Worm (Caenorhabditis elegans): ENCODE results near the gene bgnt-1.4.

The bgnt-1.4 gene

DNA sequence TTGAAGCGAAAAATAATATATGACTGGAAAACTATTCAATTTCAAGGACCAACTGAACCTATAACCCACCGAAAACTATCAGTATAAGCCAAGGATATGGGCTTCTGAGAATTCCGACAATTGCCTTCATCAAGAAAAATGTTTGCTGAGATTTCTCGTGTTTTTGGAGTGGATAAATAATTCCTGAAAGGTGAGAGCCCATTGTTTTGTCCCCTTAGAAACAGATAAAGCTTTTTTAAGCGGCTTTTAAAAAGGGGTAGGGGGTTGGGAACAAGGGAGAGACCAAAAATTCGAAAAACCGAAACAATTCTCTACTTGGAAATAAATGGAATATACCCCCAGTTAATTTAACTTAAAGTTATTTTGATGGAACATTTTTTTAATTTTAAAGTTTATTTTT, 5.7 kb downstream of the bgnt-1.4 start, which contains the start of gene C18G1.8:
TSS of gene C18G1.8 (minus strand) at position 101 of the 400 bp plus-strand sequence.
- no peak for TF ChIP-seq flt-1 (GFP tag; IDR thresholded peaks at IDR 0.05)
- TF ChIP-seq tab-1 (GFP tag; IDR thresholded peaks at IDR 0.05): no peak
- TF ChIP-seq ref-1 (GFP tag; conservative IDR thresholded peaks at IDR 0.05): no peak
- TF ChIP-seq klf-2 (GFP tag; conservative IDR thresholded peaks at IDR 0.05): no peak
- no peak for TF ChIP-seq ztf-23 (GFP tag; IDR thresholded peaks at IDR 0.05)
- no peak for TF ChIP-seq med-1 (GFP tag; optimal IDR thresholded peaks at IDR 0.05; ENCODE audit: insufficient read depth)
- TF ChIP-seq cog-1 (tag; optimal IDR thresholded peaks at IDR 0.05): no peak
- TF ChIP-seq T22C8.4 (GFP tag; IDR thresholded peaks at IDR 0.05): no peak
- no peak for TF ChIP-seq ztf-29 (GFP tag; IDR thresholded peaks at IDR 0.05)

DNA sequence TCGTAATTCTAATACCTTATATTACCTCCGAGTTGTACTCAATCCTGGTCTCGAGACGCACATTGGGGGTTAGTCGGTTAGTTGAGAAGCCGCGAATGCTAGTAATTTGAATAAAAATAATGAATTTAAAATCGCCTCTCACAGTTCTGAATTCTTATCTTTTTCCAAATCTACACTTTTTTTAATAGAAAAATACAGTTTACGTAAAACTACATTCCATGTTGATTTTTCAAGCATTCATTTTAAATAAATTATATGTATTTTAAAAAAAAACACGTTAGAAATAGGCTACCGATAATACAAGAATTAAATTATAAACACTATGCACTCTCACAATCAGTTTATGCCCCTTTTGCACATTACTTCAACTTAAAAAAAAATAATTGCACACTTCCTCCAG, 8.9 kb downstream of the bgnt-1.4 start, which contains the start of gene C18G1.9:
TSS of gene C18G1.9 (minus strand) at position 101 of the 400 bp plus-strand sequence.
- TF ChIP-seq T22C8.4 (GFP tag; IDR thresholded peaks at IDR 0.05) (no peak), ztf-29 (GFP tag; IDR thresholded peaks at IDR 0.05) (no peak), med-1 (GFP tag; optimal IDR thresholded peaks at IDR 0.05; ENCODE audit: insufficient read depth) (no peak), flt-1 (GFP tag; IDR thresholded peaks at IDR 0.05) (no peak), ref-1 (GFP tag; conservative IDR thresholded peaks at IDR 0.05) (no peak)

DNA sequence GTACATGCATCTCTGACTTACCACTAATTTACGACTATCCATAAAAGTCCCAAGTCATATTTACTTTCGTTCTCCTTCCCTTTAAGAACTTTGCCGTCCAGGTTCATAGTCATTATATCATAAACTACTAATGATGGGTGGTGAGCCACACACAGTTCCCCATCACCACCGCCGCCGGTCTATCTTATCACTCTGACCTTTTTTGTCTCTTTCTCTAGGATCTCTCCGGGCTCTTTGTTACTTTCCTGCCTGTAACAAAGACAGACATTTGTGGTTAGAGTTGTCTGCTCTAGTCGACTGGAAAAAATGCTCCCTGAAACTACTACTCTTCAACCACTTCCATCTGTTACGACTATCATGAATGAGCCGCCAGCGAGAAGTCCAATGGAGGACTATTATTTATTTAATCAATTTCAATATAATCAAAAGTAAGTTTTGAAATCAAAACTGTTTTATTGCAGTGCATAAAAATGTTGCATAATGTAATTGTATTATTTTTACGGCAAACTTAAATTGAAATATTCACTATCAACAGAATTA, 9.7 kb downstream of the bgnt-1.4 start, which contains the start of gene elt-7:
TSS of gene elt-7 (plus strand) at position 263 of the 540 bp plus-strand sequence.
- TF ChIP-seq flt-1 (GFP tag; IDR thresholded peaks at IDR 0.05): no peak
- no peak for TF ChIP-seq T22C8.4 (GFP tag; IDR thresholded peaks at IDR 0.05)
- no peak for TF ChIP-seq cog-1 (tag; optimal IDR thresholded peaks at IDR 0.05)
- TF ChIP-seq med-1 (GFP tag; optimal IDR thresholded peaks at IDR 0.05; ENCODE audit: insufficient read depth): no peak
- no peak for TF ChIP-seq klf-2 (GFP tag; conservative IDR thresholded peaks at IDR 0.05)
- TF ChIP-seq ztf-29 (GFP tag; IDR thresholded peaks at IDR 0.05): no peak
- no peak for TF ChIP-seq tab-1 (GFP tag; IDR thresholded peaks at IDR 0.05)

DNA sequence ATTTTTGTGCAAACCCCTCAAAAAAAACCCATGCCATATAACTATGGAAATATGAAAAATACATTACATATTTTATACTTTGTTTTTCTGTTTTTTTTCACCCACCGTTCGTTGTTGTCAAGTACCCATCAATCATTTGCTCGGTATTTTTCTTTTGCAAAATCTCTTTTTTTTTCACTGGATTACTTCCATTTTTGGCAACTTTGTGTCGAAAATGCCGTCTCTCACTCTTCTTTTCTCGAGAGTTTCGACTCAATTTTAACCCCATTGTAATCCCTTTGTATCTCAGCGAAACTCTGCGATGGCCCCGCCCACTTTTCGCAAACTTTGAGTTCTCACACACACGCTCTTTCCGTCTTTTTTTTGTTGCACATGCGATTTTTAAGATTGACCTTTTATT, 14.4 kb downstream of the bgnt-1.4 start:
- TF ChIP-seq ref-1 (GFP tag; conservative IDR thresholded peaks at IDR 0.05) (no peak), ztf-23 (GFP tag; IDR thresholded peaks at IDR 0.05) (no peak), tab-1 (GFP tag; IDR thresholded peaks at IDR 0.05) (no peak), ztf-29 (GFP tag; IDR thresholded peaks at IDR 0.05) (no peak), klf-2 (GFP tag; conservative IDR thresholded peaks at IDR 0.05) (no peak), flt-1 (GFP tag; IDR thresholded peaks at IDR 0.05) (no peak), T22C8.4 (GFP tag; IDR thresholded peaks at IDR 0.05) (no peak), med-1 (GFP tag; optimal IDR thresholded peaks at IDR 0.05; ENCODE audit: insufficient read depth) (no peak), cog-1 (tag; optimal IDR thresholded peaks at IDR 0.05) (no peak)

DNA sequence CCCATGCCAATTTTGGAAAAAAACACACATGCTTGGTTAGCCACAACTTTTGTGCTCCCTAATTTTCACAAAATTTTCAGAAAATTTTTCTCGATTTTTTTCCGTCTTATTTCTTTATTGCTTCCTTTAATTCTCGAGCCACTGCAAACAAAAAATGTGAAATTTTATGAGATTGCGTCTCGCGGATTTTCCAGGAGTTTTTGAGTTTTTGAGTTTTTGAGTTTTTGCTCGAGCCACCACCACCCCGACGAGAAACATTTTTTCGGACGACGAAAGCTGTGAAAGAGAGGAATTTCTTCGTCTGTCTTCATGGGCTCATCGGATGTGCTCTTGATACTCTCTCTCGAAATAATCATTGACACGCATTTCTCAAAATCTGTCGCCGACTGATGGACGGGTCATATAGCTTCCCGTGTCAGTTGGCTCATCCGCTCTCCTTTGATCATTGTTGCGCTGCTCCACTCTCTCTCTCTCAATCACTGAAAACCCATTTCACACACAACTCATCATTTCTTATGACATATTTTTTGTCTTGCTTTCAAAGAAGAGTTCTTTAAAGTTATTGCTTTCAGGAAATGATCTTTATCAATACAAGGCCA, 16.7 kb downstream of the bgnt-1.4 start, which contains the start of gene C18G1.1:
TSS of gene C18G1.1 (plus strand) at position 573 of the 599 bp plus-strand sequence.
- TF ChIP-seq T22C8.4 (GFP tag; IDR thresholded peaks at IDR 0.05) (no peak), ztf-29 (GFP tag; IDR thresholded peaks at IDR 0.05) (no peak), flt-1 (GFP tag; IDR thresholded peaks at IDR 0.05) (no peak), cog-1 (tag; optimal IDR thresholded peaks at IDR 0.05) (no peak), med-1 (GFP tag; optimal IDR thresholded peaks at IDR 0.05; ENCODE audit: insufficient read depth) (no peak), klf-2 (GFP tag; conservative IDR thresholded peaks at IDR 0.05) (no peak), ref-1 (GFP tag; conservative IDR thresholded peaks at IDR 0.05) (no peak), tab-1 (GFP tag; IDR thresholded peaks at IDR 0.05) (no peak), ztf-23 (GFP tag; IDR thresholded peaks at IDR 0.05) (no peak)

DNA sequence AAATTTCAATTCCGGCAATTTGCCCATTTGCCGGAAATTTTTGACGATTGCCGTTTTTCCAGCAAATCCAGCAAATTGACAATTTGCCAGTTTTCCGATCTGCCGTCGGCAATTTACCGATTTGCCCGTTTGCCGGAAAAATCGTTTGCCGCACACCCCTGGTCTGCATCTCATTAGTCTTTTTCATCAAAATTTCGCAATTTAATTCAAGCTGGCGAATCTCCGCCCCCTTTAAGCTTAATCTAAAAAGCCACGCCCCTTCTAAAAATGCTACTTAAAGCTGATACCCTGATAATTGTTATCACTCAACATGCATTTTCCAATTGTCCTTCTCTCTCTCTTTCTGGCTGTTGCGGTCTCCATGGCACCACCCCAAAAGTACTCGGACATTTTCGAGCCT, 22.5 kb downstream of the bgnt-1.4 start, which contains the start of gene Y60C6A.1:
TSS of gene Y60C6A.1 (plus strand) at position 301 of the 400 bp plus-strand sequence.
- TF ChIP-seq tab-1 (GFP tag; IDR thresholded peaks at IDR 0.05) (no peak), med-1 (GFP tag; optimal IDR thresholded peaks at IDR 0.05; ENCODE audit: insufficient read depth) (no peak)

DNA sequence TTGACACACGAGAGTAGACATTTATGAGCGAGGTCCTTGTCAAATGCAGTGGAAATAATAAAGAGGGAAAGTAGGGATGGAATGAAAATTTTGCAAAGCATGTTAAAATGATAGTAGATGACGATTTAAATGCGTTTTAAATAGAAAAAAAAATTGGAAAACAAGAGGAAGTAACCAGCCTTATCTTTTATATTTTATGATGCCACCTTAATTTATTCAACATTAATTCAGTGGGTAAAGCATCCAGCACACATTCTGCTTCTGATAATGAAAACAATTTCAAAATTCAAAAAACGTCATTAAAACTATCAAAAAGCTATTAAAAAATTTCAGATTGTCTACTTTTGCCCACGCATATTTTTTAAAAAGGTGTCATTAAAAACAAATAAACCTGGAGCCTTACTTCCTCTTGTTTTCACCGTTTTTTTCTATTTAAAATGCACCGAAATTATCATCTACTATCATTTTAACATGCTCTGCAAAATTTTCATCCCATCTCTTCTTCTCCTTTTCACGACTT, 24.6 kb downstream of the bgnt-1.4 start, which contains the start of the genes Y60C6A.2 and Y60C6A.3:
TSS of gene Y60C6A.2 (minus strand) at position 101 of the 520 bp plus-strand sequence.
TSS of gene Y60C6A.3 (plus strand) at position 470 of the 520 bp plus-strand sequence.
- TF ChIP-seq ztf-29 (GFP tag; IDR thresholded peaks at IDR 0.05) (no peak), ztf-23 (GFP tag; IDR thresholded peaks at IDR 0.05) (no peak), tab-1 (GFP tag; IDR thresholded peaks at IDR 0.05) (no peak), klf-2 (GFP tag; conservative IDR thresholded peaks at IDR 0.05) (no peak), flt-1 (GFP tag; IDR thresholded peaks at IDR 0.05) (no peak), cog-1 (tag; optimal IDR thresholded peaks at IDR 0.05) (no peak), T22C8.4 (GFP tag; IDR thresholded peaks at IDR 0.05) (no peak), med-1 (GFP tag; optimal IDR thresholded peaks at IDR 0.05; ENCODE audit: insufficient read depth) (no peak), ref-1 (GFP tag; conservative IDR thresholded peaks at IDR 0.05) (no peak)

DNA sequence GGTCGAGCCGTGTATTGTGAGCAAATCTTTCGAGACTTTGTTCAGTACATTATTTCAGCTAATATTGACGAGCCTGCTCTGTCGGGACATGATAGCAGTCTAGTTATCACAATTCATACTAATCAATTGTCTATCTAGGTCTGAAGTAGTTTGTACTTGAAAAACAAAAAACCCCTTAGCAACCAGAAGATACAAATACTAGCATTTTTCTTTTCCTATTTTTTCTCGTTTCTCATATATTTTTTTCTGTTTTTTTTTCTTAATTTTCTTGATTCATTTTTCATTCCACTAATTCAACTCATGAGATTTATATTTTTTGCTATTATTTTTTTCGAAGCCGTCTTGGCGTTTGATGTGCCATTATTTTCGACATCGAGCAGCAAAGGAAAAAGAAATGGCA, 26.4 kb downstream of the bgnt-1.4 start, which contains the start of gene R02F11.9:
TSS of gene R02F11.9 (plus strand) at position 301 of the 400 bp plus-strand sequence.
- TF ChIP-seq cog-1 (tag; optimal IDR thresholded peaks at IDR 0.05): no peak
- TF ChIP-seq ref-1 (GFP tag; conservative IDR thresholded peaks at IDR 0.05): no peak
- no peak for TF ChIP-seq med-1 (GFP tag; optimal IDR thresholded peaks at IDR 0.05; ENCODE audit: insufficient read depth)
- no peak for TF ChIP-seq ztf-29 (GFP tag; IDR thresholded peaks at IDR 0.05)
- TF ChIP-seq flt-1 (GFP tag; IDR thresholded peaks at IDR 0.05): no peak
- no peak for TF ChIP-seq klf-2 (GFP tag; conservative IDR thresholded peaks at IDR 0.05)
- no peak for TF ChIP-seq T22C8.4 (GFP tag; IDR thresholded peaks at IDR 0.05)
- no peak for TF ChIP-seq ztf-23 (GFP tag; IDR thresholded peaks at IDR 0.05)
- no peak for TF ChIP-seq tab-1 (GFP tag; IDR thresholded peaks at IDR 0.05)

DNA sequence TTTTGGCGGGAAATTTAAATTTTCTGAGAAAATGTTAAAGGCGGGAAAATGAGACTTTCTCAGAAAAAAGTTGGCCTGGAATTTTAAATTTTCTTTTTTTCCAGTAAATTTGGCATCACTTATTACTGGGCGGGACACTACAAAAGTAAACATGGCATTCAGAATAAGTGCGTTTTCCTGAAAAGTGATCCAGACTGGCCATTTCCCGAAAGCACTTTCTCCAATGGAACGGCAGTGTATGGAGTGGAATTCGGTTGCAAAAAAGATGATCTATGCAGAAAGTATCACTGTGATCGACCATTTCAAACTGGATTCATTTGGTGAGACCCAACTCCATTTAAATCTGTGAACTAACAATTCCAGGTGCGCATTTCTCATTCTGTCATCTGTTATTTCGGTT, 27.1 kb downstream of the bgnt-1.4 start:
- TF ChIP-seq ztf-23 (GFP tag; IDR thresholded peaks at IDR 0.05) (no peak), ztf-29 (GFP tag; IDR thresholded peaks at IDR 0.05) (no peak), T22C8.4 (GFP tag; IDR thresholded peaks at IDR 0.05) (no peak), ref-1 (GFP tag; conservative IDR thresholded peaks at IDR 0.05) (no peak), klf-2 (GFP tag; conservative IDR thresholded peaks at IDR 0.05) (no peak), med-1 (GFP tag; optimal IDR thresholded peaks at IDR 0.05; ENCODE audit: insufficient read depth) (no peak), flt-1 (GFP tag; IDR thresholded peaks at IDR 0.05) (no peak), cog-1 (tag; optimal IDR thresholded peaks at IDR 0.05) (no peak), tab-1 (GFP tag; IDR thresholded peaks at IDR 0.05) (no peak)

Data from whole organism, midembryonic.